Fruit fly (Drosophila melanogaster) whole organism, pupa: ENCODE data around the gene prd.

Experiments used
- CG12605 ChIP-seq: fragments of 200-800 bp; sonication (Bioruptor generic); IDR thresholded peaks from 2 replicates; pipeline ENCODE4 v1.3.6; 2022; ENCODE audit warnings: missing biosample characterization, missing genetic modification characterization
- CG13204 ChIP-seq: fragments of 200-800 bp; sonication (Bioruptor generic); optimal IDR thresholded peaks from 2 replicates; lab custom pipeline; 2018; ENCODE audit warnings: missing biosample characterization, mild to moderate bottlenecking, missing genetic modification characterization, moderate library complexity
- CG14655 ChIP-seq: fragments of 200-800 bp; sonication (Bioruptor generic); optimal IDR thresholded peaks from 3 replicates; lab custom pipeline; 2017; ENCODE audit warnings: mild to moderate bottlenecking, missing biosample characterization, missing genetic modification reagents, missing genetic modification characterization
- CG15710 ChIP-seq: fragments of 200-800 bp; sonication (Bioruptor generic); optimal IDR thresholded peaks from 2 replicates; lab custom pipeline; 2018; ENCODE audit warnings: missing biosample characterization, mild to moderate bottlenecking, missing genetic modification characterization, moderate library complexity
- CG17806 ChIP-seq: fragments of 200-800 bp; sonication (Bioruptor generic); optimal IDR thresholded peaks from 2 replicates; lab custom pipeline; 2018; ENCODE audit warnings: missing biosample characterization, mild to moderate bottlenecking, missing genetic modification characterization, moderate library complexity
- CG34367 ChIP-seq: fragments of 200-800 bp; sonication (Bioruptor generic); optimal IDR thresholded peaks from 2 replicates; lab custom pipeline; 2018; ENCODE audit warnings: missing biosample characterization, mild to moderate bottlenecking, missing genetic modification characterization
- CG8159 ChIP-seq: fragments of 200-800 bp; sonication (Bioruptor generic); optimal IDR thresholded peaks from 3 replicates; lab custom pipeline; 2018; ENCODE audit warnings: missing biosample characterization, mild to moderate bottlenecking, missing genetic modification characterization, moderate library complexity
- CG8301 ChIP-seq: fragments of 200-800 bp; sonication (Bioruptor generic); optimal IDR thresholded peaks from 2 replicates; lab custom pipeline; 2018; ENCODE audit warnings: missing biosample characterization, mild to moderate bottlenecking, missing genetic modification characterization
- EcR ChIP-seq: fragments of 200-800 bp; sonication (Bioruptor generic); optimal IDR thresholded peaks from 3 replicates; lab custom pipeline; 2019; ENCODE audit warnings: missing biosample characterization, missing genetic modification characterization, mild to moderate bottlenecking, moderate library complexity, missing genetic modification reagents
- Snoo ChIP-seq: fragments of 200-800 bp; sonication (Bioruptor generic); optimal IDR thresholded peaks from 3 replicates; lab custom pipeline; 2017; ENCODE audit warnings: missing biosample characterization, mild to moderate bottlenecking, missing genetic modification characterization, inconsistent platforms
- rn ChIP-seq: fragments of 200-800 bp; sonication (Bioruptor generic); IDR thresholded peaks from 2 replicates; pipeline ENCODE4 v1.3.6; 2022; ENCODE audit warnings: missing biosample characterization, missing genetic modification characterization

- TF ChIP-seq CG15710 (tag; lab: Kevin White, UChicago) = no peak
- TF ChIP-seq rn (GFP tag; lab: Robert Waterston, UW) = no peak
- no peak for TF ChIP-seq CG13204 (GFP tag; lab: Kevin White, UChicago)
- no peak for TF ChIP-seq EcR (GFP tag; lab: Kevin White, UChicago)
- TF ChIP-seq CG12605 (GFP tag; lab: Robert Waterston, UW) = no peak
- TF ChIP-seq CG14655 = no peak
- no peak for TF ChIP-seq CG17806
- TF ChIP-seq CG8159 (tag; lab: Kevin White, UChicago) = no peak
- no peak for TF ChIP-seq CG34367 (tag; lab: Kevin White, UChicago)
- TF ChIP-seq Snoo (tag; lab: Kevin White, UChicago) = no peak
- no peak for TF ChIP-seq CG8301 (tag; lab: Kevin White, UChicago)
Observed at dm6 chr2L:12046856-12047230, 38.8 kb downstream of the prd start.
